Worm (Caenorhabditis elegans): ENCODE measurements around the gene Y39B6A.13.

The Y39B6A.13 gene

DNA sequence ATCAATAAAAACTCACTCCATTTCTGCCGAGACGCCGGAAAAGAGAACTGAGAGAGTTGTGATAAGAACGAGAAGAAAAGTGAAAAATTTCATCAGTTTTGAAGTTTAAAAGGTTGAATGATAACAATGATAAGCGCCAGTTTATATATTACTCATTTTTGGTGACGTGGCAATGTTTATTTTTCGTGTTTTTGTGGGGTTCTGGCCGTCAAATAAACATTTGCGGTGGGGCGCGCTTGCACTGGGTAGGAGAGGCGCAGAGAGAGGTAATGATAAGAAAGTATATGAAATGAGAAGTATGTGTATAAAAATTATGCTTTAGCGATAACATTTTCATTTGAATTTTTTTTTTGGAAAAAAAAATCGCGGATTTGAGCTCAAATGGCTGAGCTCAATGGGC, 39.4 kb upstream of the Y39B6A.13 start, which contains the start of gene Y39B6A.5 (continued):
- TF ChIP-seq nhr-47 (tag; optimal IDR thresholded peaks at IDR 0.05) (no peak), egl-27 (tag; optimal IDR thresholded peaks at IDR 0.05) (no peak), nhr-71 (tag; optimal IDR thresholded peaks at IDR 0.05) (peak; percentile 64), fkh-4 (tag; optimal IDR thresholded peaks at IDR 0.05; ENCODE audit: borderline replicate concordance) (no peak), efl-1 (optimal IDR thresholded peaks at IDR 0.05) (no peak), efl-1 (GFP tag; optimal IDR thresholded peaks at IDR 0.05 in 1 of 2) (peak; percentile 1 to 38), isw-1 (GFP tag; IDR thresholded peaks at IDR 0.05) (no peak), irx-1 (tag; optimal IDR thresholded peaks at IDR 0.05) (peak; percentile 37), elt-2 (tag; optimal IDR thresholded peaks at IDR 0.05) (peak; percentile 100), hpl-2 (GFP tag; optimal IDR thresholded peaks at IDR 0.05) (peak; percentile 25), ztf-11 (tag; optimal IDR thresholded peaks at IDR 0.05) (no peak)

DNA sequence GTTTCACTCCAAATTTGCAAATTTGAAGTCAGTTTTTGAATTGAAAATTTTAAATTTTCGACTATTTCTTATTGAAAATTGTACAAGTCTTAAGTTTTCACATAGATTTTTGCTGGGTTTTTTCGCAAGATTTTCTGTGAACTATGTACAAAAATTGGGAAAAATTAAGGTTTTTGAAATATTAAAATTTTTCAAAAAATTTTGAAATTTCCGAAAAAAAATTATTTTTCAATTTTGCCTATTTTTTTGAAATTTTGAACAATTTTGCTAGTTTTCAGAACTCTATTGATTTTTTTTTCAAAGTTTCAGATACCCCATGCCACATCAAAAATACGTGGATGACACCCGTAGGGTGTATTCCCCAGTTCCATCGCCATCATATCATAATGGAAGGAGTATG, 34.6 kb upstream of the Y39B6A.13 start, which contains the start of gene tsp-13:
TSS of gene tsp-13 (plus strand) at position 301 of the 400 bp plus-strand sequence.
- TF ChIP-seq C16A3.4 (tag; optimal IDR thresholded peaks at IDR 0.05) (no peak), C04F5.9 (tag; optimal IDR thresholded peaks at IDR 0.05) (no peak), sptf-1 (tag; optimal IDR thresholded peaks at IDR 0.05) (no peak), nhr-71 (tag; optimal IDR thresholded peaks at IDR 0.05) (no peak), nhr-237 (tag; optimal IDR thresholded peaks at IDR 0.05) (no peak), lir-3 (tag; optimal IDR thresholded peaks at IDR 0.05; ENCODE audit: poor library complexity) (no peak), nhr-76 (tag; optimal IDR thresholded peaks at IDR 0.05) (no peak), alr-1 (tag; optimal IDR thresholded peaks at IDR 0.05; ENCODE audit: borderline replicate concordance) (no peak)

DNA sequence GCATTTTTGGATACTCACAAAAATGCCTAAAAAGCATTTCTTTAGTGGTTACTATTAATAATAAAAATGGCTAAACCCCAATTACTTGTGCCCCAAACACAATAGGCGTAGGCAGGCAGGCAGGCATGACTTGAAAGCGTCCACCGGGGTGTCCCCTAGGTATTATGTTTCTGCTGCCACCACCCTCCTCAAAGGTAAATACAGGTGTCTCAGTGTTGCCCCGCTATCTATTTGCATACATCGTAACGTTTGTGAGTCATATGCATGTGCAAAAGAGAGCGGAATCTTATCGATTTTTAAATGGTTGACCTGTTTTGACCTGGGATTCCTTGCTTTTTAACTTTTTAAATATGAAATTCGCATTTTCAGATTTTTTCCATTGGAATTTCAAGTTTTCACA, 34.0 kb upstream of the Y39B6A.13 start:
- TF ChIP-seq ceh-82 (tag; optimal IDR thresholded peaks at IDR 0.05) (no peak), grh-1 (GFP tag; IDR thresholded peaks at IDR 0.05) (no peak), unc-86 (tag; optimal IDR thresholded peaks at IDR 0.05) (no peak), lin-13 (GFP tag; optimal IDR thresholded peaks at IDR 0.05) (no peak), aha-1 (tag; optimal IDR thresholded peaks at IDR 0.05) (no peak), C04F5.9 (tag; optimal IDR thresholded peaks at IDR 0.05) (no peak), fos-1 (tag; optimal IDR thresholded peaks at IDR 0.05) (no peak), nhr-11 (tag; optimal IDR thresholded peaks at IDR 0.05) (no peak), nhr-71 (tag; optimal IDR thresholded peaks at IDR 0.05) (no peak), egl-27 (tag; optimal IDR thresholded peaks at IDR 0.05) (no peak), elt-3 (tag; optimal IDR thresholded peaks at IDR 0.05) (no peak), F16B12.6 (tag; optimal IDR thresholded peaks at IDR 0.05) (no peak), zip-4 (GFP tag; optimal IDR thresholded peaks at IDR 0.05) (no peak), lin-15B (tag; optimal IDR thresholded peaks at IDR 0.05) (no peak), rnt-1 (tag; optimal IDR thresholded peaks at IDR 0.05) (no peak), nhr-90 (tag; optimal IDR thresholded peaks at IDR 0.05; ENCODE audit: poor library complexity) (no peak), hpl-2 (GFP tag; optimal IDR thresholded peaks at IDR 0.05) (no peak), egl-13 (tag; optimal IDR thresholded peaks at IDR 0.05) (no peak), nhr-19 (GFP tag; conservative IDR thresholded peaks at IDR 0.05) (no peak)

DNA sequence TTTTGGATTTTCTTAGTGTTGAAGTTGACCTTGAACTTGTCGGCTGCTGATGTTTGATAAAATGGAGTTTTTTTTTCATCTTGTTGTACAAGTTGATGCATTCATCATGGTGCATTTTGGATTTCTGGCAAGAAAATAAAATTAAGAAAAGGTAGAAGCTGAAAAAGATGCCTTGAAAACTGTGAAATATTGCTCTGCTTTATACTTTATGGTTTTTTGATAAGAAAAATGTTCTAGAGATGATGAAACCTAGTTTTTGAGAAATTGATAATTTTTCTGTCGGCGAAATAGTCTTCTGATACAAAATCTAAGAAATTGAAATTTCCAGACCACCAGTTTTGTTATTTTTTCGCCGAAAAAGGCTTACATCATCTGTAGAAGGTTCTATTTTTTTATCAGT, 33.1 kb upstream of the Y39B6A.13 start, which contains the start of gene Y39B6A.69:
TSS of gene Y39B6A.69 (minus strand) at position 101 of the 400 bp plus-strand sequence.
- no peak for TF ChIP-seq unc-86 (tag; optimal IDR thresholded peaks at IDR 0.05)
- TF ChIP-seq Y116A8C.19 (tag; optimal IDR thresholded peaks at IDR 0.05; ENCODE audit: borderline replicate concordance) = no peak
- TF ChIP-seq unc-30 (tag; optimal IDR thresholded peaks at IDR 0.05) = no peak
- TF ChIP-seq nhr-237 (tag; optimal IDR thresholded peaks at IDR 0.05) = no peak
- no peak for TF ChIP-seq lin-14 (GFP tag; optimal IDR thresholded peaks at IDR 0.05)
- TF ChIP-seq jun-1 (tag; optimal IDR thresholded peaks at IDR 0.05) = no peak
- TF ChIP-seq skn-1 (tag; optimal IDR thresholded peaks at IDR 0.05) = no peak
- TF ChIP-seq snpc-4 (tag; optimal IDR thresholded peaks at IDR 0.05) = no peak
- no peak for TF ChIP-seq sox-4 (tag; optimal IDR thresholded peaks at IDR 0.05)
- TF ChIP-seq zag-1 (tag; optimal IDR thresholded peaks at IDR 0.05) = no peak
- no peak for TF ChIP-seq pqm-1 (tag; optimal IDR thresholded peaks at IDR 0.05)
- TF ChIP-seq egl-27 (tag; optimal IDR thresholded peaks at IDR 0.05) = no peak
- no peak for TF ChIP-seq nhr-19 (GFP tag; conservative IDR thresholded peaks at IDR 0.05)
- no peak for TF ChIP-seq dsc-1 (tag; optimal IDR thresholded peaks at IDR 0.05)
- no peak for TF ChIP-seq C34B4.2 (tag; optimal IDR thresholded peaks at IDR 0.05)
- no peak for TF ChIP-seq alr-1 (tag; optimal IDR thresholded peaks at IDR 0.05; ENCODE audit: borderline replicate concordance)
- no peak for TF ChIP-seq dpl-1 (GFP tag; optimal IDR thresholded peaks at IDR 0.05)
- TF ChIP-seq elt-3 (tag; optimal IDR thresholded peaks at IDR 0.05) = no peak
- no peak for TF ChIP-seq nhr-47 (tag; optimal IDR thresholded peaks at IDR 0.05)

Data from whole organism, L1 larva.